Worm (Caenorhabditis elegans) whole organism, L2 larva: ENCODE measurements around the gene F01G10.5.

ENCODE experiments used
- F13H6.1 ChIP-seq: sonication (generic microtip); optimal IDR thresholded peaks from 2 replicates; lab custom pipeline; 2016; ENCODE audit warnings: missing genetic modification characterization, missing compliant biosample characterization
- ceh-82 ChIP-seq: fragments of 150-350 bp; optimal IDR thresholded peaks from 2 replicates; lab custom pipeline; 2014; ENCODE audit warnings: missing biosample characterization, missing genetic modification characterization

ce11 chrIV:10206182-10206581 lies 24.7 kb downstream of the F01G10.5 start, which contains the start of gene K04D7.6:
- TF ChIP-seq ceh-82 (no peak), F13H6.1 (tag; lab: Kevin White, UChicago) (no peak)
